Worm (Caenorhabditis elegans) whole organism, L1 larva: ENCODE measurements around the gene pdhk-2.

Experiments
- C16A3.4 ChIP-seq: fragments of 150-350 bp; optimal IDR thresholded peaks from 2 replicates; lab custom pipeline; 2014; ENCODE audit warnings: missing biosample characterization, missing genetic modification characterization
- C34B4.2 ChIP-seq: sonication (generic microtip); optimal IDR thresholded peaks from 2 replicates; lab custom pipeline; 2017; ENCODE audit warnings: mild to moderate bottlenecking, missing genetic modification characterization, missing compliant biosample characterization
- Y116A8C.19 ChIP-seq: sonication (generic microtip); optimal IDR thresholded peaks from 2 replicates; lab custom pipeline; 2016; ENCODE audit warnings: missing compliant biosample characterization, missing genetic modification characterization, borderline replicate concordance
- aha-1 ChIP-seq: fragments of 150-350 bp; optimal IDR thresholded peaks from 2 replicates; lab custom pipeline; 2014; ENCODE audit warnings: missing biosample characterization, missing genetic modification characterization
- alr-1 ChIP-seq: fragments of 200-800 bp; sonication (Bioruptor generic); optimal IDR thresholded peaks from 2 replicates; lab custom pipeline; 2018; ENCODE audit warnings: borderline replicate concordance, mild to moderate bottlenecking, missing genetic modification characterization, missing compliant biosample characterization
- ceh-63 ChIP-seq: fragments of 200-800 bp; sonication (Bioruptor generic); optimal IDR thresholded peaks from 2 replicates; lab custom pipeline; 2018; ENCODE audit warnings: mild to moderate bottlenecking, missing genetic modification characterization, missing compliant biosample characterization
- ceh-82 ChIP-seq, 3 experiments: fragments of 150-350 bp in 1 of 3; sonication (generic microtip) in 2 of 3; optimal IDR thresholded peaks; 2 replicates each; lab custom pipeline; 2014 to 2017; ENCODE audit warnings: missing biosample characterization in 3 of 3, missing genetic modification characterization in 3 of 3
- ceh-90 ChIP-seq: sonication (generic microtip); optimal IDR thresholded peaks from 2 replicates; lab custom pipeline; 2016; ENCODE audit warnings: missing genetic modification characterization, missing compliant biosample characterization
- dsc-1 ChIP-seq: sonication (generic microtip); optimal IDR thresholded peaks from 2 replicates; lab custom pipeline; 2016; ENCODE audit warnings: mild to moderate bottlenecking, missing genetic modification characterization, missing compliant biosample characterization
- efl-1 ChIP-seq, 4 experiments: fragments of 150-350 bp; optimal IDR thresholded peaks in 3 of 4; peaks in 1 of 4; 1 replicate in 1 of 4; 2 replicates in 3 of 4; lab custom pipeline; 2014; ENCODE audit warnings: missing biosample characterization in 2 of 4, missing genetic modification characterization in 2 of 4, missing genetic modification reagents in 2 of 4
- efl-3 ChIP-seq: fragments of 200-800 bp; sonication (Bioruptor generic); optimal IDR thresholded peaks from 2 replicates; lab custom pipeline; 2018; ENCODE audit warnings: mild to moderate bottlenecking, missing genetic modification characterization, missing compliant biosample characterization
- elt-2 ChIP-seq: sonication (generic microtip); optimal IDR thresholded peaks from 2 replicates; lab custom pipeline; 2016; ENCODE audit warnings: missing genetic modification characterization, mild to moderate bottlenecking, inconsistent platforms, missing compliant biosample characterization, missing genetic modification reagents
- elt-3 ChIP-seq, 6 experiments: fragments of 150-350 bp in 1 of 6; sonication (generic microtip); optimal IDR thresholded peaks; 2 replicates each; lab custom pipeline; 2017 to 2018; ENCODE audit warnings: missing biosample characterization in 6 of 6, missing genetic modification characterization in 6 of 6, inconsistent platforms in 1 of 6
- ets-5 ChIP-seq: fragments of 200-800 bp; sonication (Bioruptor generic); IDR thresholded peaks from 2 replicates; pipeline ENCODE4 v1.3.6; 2022; ENCODE audit warnings: missing genetic modification characterization, missing compliant biosample characterization
- fkh-10 ChIP-seq: sonication (generic microtip); optimal IDR thresholded peaks from 2 replicates; lab custom pipeline; 2017; ENCODE audit warnings: missing biosample characterization, missing genetic modification reagents, missing genetic modification characterization
- fkh-8 ChIP-seq: sonication (generic microtip); optimal IDR thresholded peaks from 2 replicates; lab custom pipeline; 2016; ENCODE audit warnings: mild to moderate bottlenecking, missing genetic modification characterization, missing compliant biosample characterization
- hlh-17 ChIP-seq: fragments of 200-800 bp; sonication (Bioruptor generic); optimal IDR thresholded peaks from 2 replicates; lab custom pipeline; 2018; ENCODE audit warnings: missing genetic modification characterization, mild to moderate bottlenecking, missing compliant biosample characterization, moderate library complexity, borderline replicate concordance
- hlh-4 ChIP-seq: sonication (generic microtip); optimal IDR thresholded peaks from 2 replicates; lab custom pipeline; 2016; ENCODE audit warnings: mild to moderate bottlenecking, missing genetic modification characterization, missing compliant biosample characterization
- lin-14 ChIP-seq: fragments of 200-800 bp; sonication (Bioruptor generic); optimal IDR thresholded peaks from 2 replicates; lab custom pipeline; 2018; ENCODE audit warnings: mild to moderate bottlenecking, missing genetic modification characterization, moderate library complexity, missing compliant biosample characterization
- lin-39 ChIP-seq: fragments of 150-350 bp; optimal IDR thresholded peaks from 2 replicates; lab custom pipeline; 2014; ENCODE audit warnings: missing biosample characterization, missing genetic modification reagents, missing genetic modification characterization
- mep-1 ChIP-seq: fragments of 150-350 bp; optimal IDR thresholded peaks from 2 replicates; lab custom pipeline; 2014; ENCODE audit warnings: missing biosample characterization, missing genetic modification characterization
- nhr-11 ChIP-seq: fragments of 150-350 bp; optimal IDR thresholded peaks from 2 replicates; lab custom pipeline; 2014; ENCODE audit warnings: missing biosample characterization, missing genetic modification characterization
- nhr-12 ChIP-seq: sonication (generic microtip); optimal IDR thresholded peaks from 2 replicates; lab custom pipeline; 2017; ENCODE audit warnings: missing biosample characterization, missing genetic modification characterization
- nhr-19 ChIP-seq: fragments of 200-800 bp; sonication (Bioruptor generic); conservative IDR thresholded peaks from 2 replicates; pipeline ENCODE4 v1.3.6; 2022; ENCODE audit warnings: missing genetic modification characterization, missing compliant biosample characterization
- nhr-237 ChIP-seq: fragments of 150-350 bp; optimal IDR thresholded peaks from 2 replicates; lab custom pipeline; 2014; ENCODE audit warnings: missing biosample characterization, missing genetic modification characterization
- nhr-47 ChIP-seq: sonication (generic microtip); optimal IDR thresholded peaks from 2 replicates; lab custom pipeline; 2016; ENCODE audit warnings: mild to moderate bottlenecking, missing genetic modification characterization, moderate library complexity, missing compliant biosample characterization
- nhr-71 ChIP-seq: sonication (generic microtip); optimal IDR thresholded peaks from 2 replicates; lab custom pipeline; 2016; ENCODE audit warnings: mild to moderate bottlenecking, missing genetic modification characterization, moderate library complexity, missing compliant biosample characterization
- nhr-76 ChIP-seq: sonication (generic microtip); optimal IDR thresholded peaks from 2 replicates; lab custom pipeline; 2017; ENCODE audit warnings: missing biosample characterization, missing genetic modification characterization
- nhr-84 ChIP-seq: sonication (generic microtip); optimal IDR thresholded peaks from 2 replicates; lab custom pipeline; 2017; ENCODE audit warnings: missing biosample characterization, missing genetic modification characterization
- nhr-85 ChIP-seq: sonication (generic microtip); peaks from one replicate; lab custom pipeline; 2016; ENCODE audit warnings: missing genetic modification characterization, inconsistent platforms, missing compliant biosample characterization
- pax-3 ChIP-seq: fragments of 200-800 bp; sonication (Bioruptor generic); optimal IDR thresholded peaks from 2 replicates; lab custom pipeline; 2018; ENCODE audit warnings: mild to moderate bottlenecking, missing genetic modification characterization, moderate library complexity, missing compliant biosample characterization
- pqm-1 ChIP-seq: sonication (generic microtip); optimal IDR thresholded peaks from 3 replicates; lab custom pipeline; 2017; ENCODE audit warnings: missing biosample characterization, missing genetic modification characterization
- rnt-1 ChIP-seq: sonication (generic microtip); optimal IDR thresholded peaks from 2 replicates; lab custom pipeline; 2016; ENCODE audit warnings: mild to moderate bottlenecking, missing genetic modification characterization, moderate library complexity, missing compliant biosample characterization
- skn-1 ChIP-seq: fragments of 150-350 bp; optimal IDR thresholded peaks from 2 replicates; lab custom pipeline; 2014; ENCODE audit warnings: missing biosample characterization, missing genetic modification characterization
- sox-4 ChIP-seq: sonication (generic microtip); optimal IDR thresholded peaks from 2 replicates; lab custom pipeline; 2016; ENCODE audit warnings: missing genetic modification characterization, missing compliant biosample characterization
- sptf-1 ChIP-seq: fragments of 150-350 bp; optimal IDR thresholded peaks from 2 replicates; lab custom pipeline; 2014; ENCODE audit warnings: missing biosample characterization, missing genetic modification characterization
- tlp-1 ChIP-seq: fragments of 150-350 bp; optimal IDR thresholded peaks from 2 replicates; lab custom pipeline; 2014; ENCODE audit warnings: missing biosample characterization, missing genetic modification characterization
- unc-30 ChIP-seq: sonication (generic microtip); optimal IDR thresholded peaks from 2 replicates; lab custom pipeline; 2017; ENCODE audit warnings: missing biosample characterization, missing genetic modification characterization
- unc-98 ChIP-seq: fragments of 200-800 bp; sonication (Bioruptor generic); IDR thresholded peaks from 2 replicates; pipeline ENCODE4 v1.3.6; 2022; ENCODE audit warnings: missing genetic modification characterization, missing compliant biosample characterization
- vab-15 ChIP-seq: sonication (generic microtip); optimal IDR thresholded peaks from 2 replicates; lab custom pipeline; 2017; ENCODE audit warnings: missing genotype, mild to moderate bottlenecking, missing genetic modification characterization, missing compliant biosample characterization
- xbp-1 ChIP-seq: sonication (generic microtip); optimal IDR thresholded peaks from 2 replicates; lab custom pipeline; 2016; ENCODE audit warnings: missing genetic modification characterization, missing compliant biosample characterization
- zag-1 ChIP-seq: fragments of 150-350 bp; optimal IDR thresholded peaks from 2 replicates; lab custom pipeline; 2014; ENCODE audit warnings: missing biosample characterization, missing genetic modification characterization
- ztf-4 ChIP-seq: fragments of 150-350 bp; optimal IDR thresholded peaks from 2 replicates; lab custom pipeline; 2014; ENCODE audit warnings: missing biosample characterization, missing genetic modification characterization

The pdhk-2 gene

DNA sequence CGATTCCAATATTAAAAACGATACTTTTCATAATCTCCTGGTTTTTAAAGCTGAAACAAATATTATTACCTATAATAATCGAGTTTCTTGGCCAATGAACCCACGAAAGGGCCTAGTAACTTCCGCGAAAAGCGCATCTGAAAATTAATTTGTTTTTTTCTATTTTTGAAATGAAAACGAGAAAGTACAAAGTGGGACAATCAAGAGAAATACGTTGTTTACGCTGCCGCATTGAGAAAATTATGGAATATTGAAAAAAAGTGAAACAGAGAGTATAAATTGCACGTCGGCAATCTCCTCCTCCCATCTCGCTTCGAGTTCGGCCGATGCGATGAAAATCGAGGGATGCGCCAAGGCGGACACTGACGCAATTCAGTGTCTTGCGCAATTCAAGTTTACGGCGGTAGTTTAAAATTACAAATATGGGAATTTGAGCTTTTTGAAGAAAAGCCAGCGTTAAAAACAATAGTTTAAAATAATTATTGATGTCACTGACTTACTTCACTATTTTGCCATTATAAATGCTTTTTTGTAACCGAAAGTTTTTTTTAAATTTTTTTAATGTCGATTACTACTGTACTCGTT, at the start of gene pdhk-2 (continued):
- TF ChIP-seq nhr-11 (tag; lab: Kevin White, UChicago) = peak; percentile 89
- TF ChIP-seq hlh-17 (GFP tag; lab: Kevin White, UChicago) = no peak
- TF ChIP-seq sptf-1 = no peak
- peak; percentile 47; the same call in 1 of the 2 replicates for TF ChIP-seq unc-98
- TF ChIP-seq pqm-1 (tag; lab: Kevin White, UChicago) = no peak
- TF ChIP-seq nhr-237 (tag; lab: Kevin White, UChicago) = peak; percentile 45
- TF ChIP-seq hlh-4 = no peak
- peak; percentile 81 for TF ChIP-seq sox-4
- no peak for TF ChIP-seq ceh-63 (GFP tag; lab: Kevin White, UChicago)
- TF ChIP-seq nhr-47 (tag; lab: Kevin White, UChicago) = peak; percentile 97
- peak; percentile 88 for TF ChIP-seq ztf-4
- TF ChIP-seq fkh-8 = peak; percentile 91
- peak; percentile 97 for TF ChIP-seq C16A3.4 (tag; lab: Kevin White, UChicago)
- TF ChIP-seq nhr-12 = no peak
- no peak for TF ChIP-seq nhr-84 (tag; lab: Kevin White, UChicago)
- peak; percentile 91 for TF ChIP-seq pax-3 (tag; lab: Kevin White, UChicago)
- TF ChIP-seq dsc-1 (tag; lab: Kevin White, UChicago) = peak; percentile 96
- TF ChIP-seq fkh-10 = peak; percentile 93
- TF ChIP-seq efl-3 (GFP tag; lab: Kevin White, UChicago) = peak; percentile 53
- peak; percentile 63 for TF ChIP-seq aha-1 (tag; lab: Kevin White, UChicago)
- peak; percentile 97 to 100 for TF ChIP-seq efl-1 (optimal IDR thresholded peaks at IDR 0.05; lab: Kevin White, UChicago)
- peak; percentile 99 to 100 for TF ChIP-seq efl-1 (GFP tag; optimal IDR thresholded peaks at IDR 0.05 in 1 of 2; lab: Kevin White, UChicago)
- TF ChIP-seq ets-5 = no peak
- peak; percentile 95 for TF ChIP-seq nhr-19 (GFP tag; lab: Robert Waterston, UW)
- TF ChIP-seq elt-3 (tag; optimal IDR thresholded peaks at IDR 0.05; lab: Kevin White, UChicago) = peak in 3 of 6 experiments; percentile 35 to 89 (median 88)
- TF ChIP-seq ceh-90 (tag; lab: Kevin White, UChicago) = peak; percentile 52
- peak; percentile 98 for TF ChIP-seq mep-1
- peak; percentile 93 for TF ChIP-seq xbp-1
- TF ChIP-seq lin-39 (tag; lab: Kevin White, UChicago) = peak; percentile 94
- TF ChIP-seq alr-1 (tag; lab: Kevin White, UChicago) = no peak
- TF ChIP-seq C34B4.2 (tag; lab: Kevin White, UChicago) = peak; percentile 49
- no peak for TF ChIP-seq nhr-76 (tag; lab: Kevin White, UChicago)
- TF ChIP-seq unc-30 (tag; lab: Kevin White, UChicago) = no peak
- peak; percentile 98 for TF ChIP-seq nhr-85 (tag; lab: Kevin White, UChicago)

DNA sequence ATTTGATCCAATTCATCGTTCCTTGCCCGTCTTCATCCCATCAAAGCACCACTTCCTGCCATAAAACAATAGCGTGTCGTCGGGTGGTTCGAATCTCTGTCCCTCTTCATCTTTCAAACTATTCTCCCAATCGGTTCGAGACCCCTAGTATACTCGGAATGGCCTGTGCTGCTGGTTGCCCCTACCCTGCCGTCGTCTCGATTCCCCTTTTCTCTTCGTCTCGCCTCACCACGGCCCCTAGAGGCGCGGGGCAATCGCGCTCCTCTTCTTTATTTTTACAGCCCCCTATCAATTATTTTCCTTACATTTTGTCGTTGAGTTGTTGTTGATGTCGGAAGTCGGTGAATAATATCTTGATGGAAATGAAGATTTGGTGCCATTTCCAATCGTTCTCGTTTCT, 47.5 kb upstream of the pdhk-2 start:
- TF ChIP-seq nhr-84 (tag; lab: Kevin White, UChicago) = no peak
- no peak for TF ChIP-seq efl-1 (optimal IDR thresholded peaks at IDR 0.05; lab: Kevin White, UChicago)
- TF ChIP-seq efl-1 (GFP tag; optimal IDR thresholded peaks at IDR 0.05 in 1 of 2; lab: Kevin White, UChicago) = peak in 1 of 2 experiments; percentile 67
- TF ChIP-seq rnt-1 (tag; lab: Kevin White, UChicago) = peak; percentile 21
- TF ChIP-seq lin-14 (GFP tag; lab: Kevin White, UChicago) = peak; percentile 45
- TF ChIP-seq dsc-1 (tag; lab: Kevin White, UChicago) = peak; percentile 7
- TF ChIP-seq, all 84 proteins: peak for 4

DNA sequence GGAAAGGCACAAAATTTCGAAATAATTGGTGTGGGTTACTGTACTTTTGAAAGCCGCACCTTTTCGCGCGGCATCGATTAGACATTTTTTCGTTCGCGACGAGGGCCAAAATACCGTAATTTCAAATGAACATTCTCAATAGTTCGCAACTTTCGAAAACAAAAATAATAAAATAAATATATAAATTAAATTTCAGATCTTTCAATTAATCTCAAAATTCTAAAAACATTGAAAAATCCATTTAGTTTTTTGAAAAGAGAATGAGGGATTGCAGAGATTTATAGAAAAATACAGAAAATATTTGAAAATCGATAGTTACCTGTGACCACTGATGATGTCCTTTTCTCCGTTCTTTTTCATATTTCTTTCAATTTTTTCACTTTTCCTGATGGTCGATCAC, 44.9 kb upstream of the pdhk-2 start, which contains the start of gene K02D10.8:
TSS of gene K02D10.8 (plus strand) at position 301 of the 400 bp plus-strand sequence.
- TF ChIP-seq zag-1 (tag; lab: Kevin White, UChicago) (no peak), Y116A8C.19 (no peak), mep-1 (no peak), nhr-71 (tag; lab: Kevin White, UChicago) (no peak), nhr-12 (no peak), unc-30 (tag; lab: Kevin White, UChicago) (no peak), ceh-82 (tag; optimal IDR thresholded peaks at IDR 0.05; lab: Kevin White, UChicago) (no peak), vab-15 (tag; lab: Kevin White, UChicago) (no peak), nhr-237 (tag; lab: Kevin White, UChicago) (no peak), skn-1 (tag; lab: Kevin White, UChicago) (no peak), elt-2 (tag; lab: Kevin White, UChicago) (no peak), tlp-1 (tag; lab: Kevin White, UChicago) (no peak), hlh-17 (GFP tag; lab: Kevin White, UChicago) (no peak), aha-1 (tag; lab: Kevin White, UChicago) (no peak), elt-3 (tag; optimal IDR thresholded peaks at IDR 0.05; lab: Kevin White, UChicago) (no peak), ceh-63 (GFP tag; lab: Kevin White, UChicago) (no peak)
